Fruit fly (Drosophila melanogaster) whole organism, embryonic: ENCODE results near the gene CG13631.
A peak's percentile ranks its signal among the peaks of the same experiment; 100 is the strongest.

ENCODE experiments used
- Asciz ChIP-seq: fragments of 200-800 bp; sonication (Bioruptor generic); optimal IDR thresholded peaks from 2 replicates; lab custom pipeline; 2017; ENCODE audit warnings: missing biosample characterization, mild to moderate bottlenecking, missing genetic modification characterization, missing genetic modification reagents
- Awh ChIP-seq: fragments of 200-800 bp; sonication (Bioruptor generic); IDR thresholded peaks from 2 replicates; pipeline ENCODE4, ENCODE4 v1.3.6; 2022; ENCODE audit warnings: missing biosample characterization, missing genetic modification characterization
- Blimp-1 ChIP-seq: fragments of 200-800 bp; sonication (Bioruptor generic); optimal IDR thresholded peaks from 3 replicates; lab custom pipeline; 2018; ENCODE audit warnings: missing biosample characterization, missing genetic modification characterization, mild to moderate bottlenecking, moderate library complexity, missing genetic modification reagents
- CG11085 ChIP-seq: fragments of 200-800 bp; sonication (Bioruptor generic); IDR thresholded peaks from 2 replicates; pipeline ENCODE4 v1.3.6; 2022; ENCODE audit warnings: missing biosample characterization, missing genetic modification characterization
- CG13894 ChIP-seq: fragments of 200-800 bp; sonication (Bioruptor generic); optimal IDR thresholded peaks from 3 replicates; lab custom pipeline; 2018; ENCODE audit warnings: missing biosample characterization, mild to moderate bottlenecking, missing genetic modification characterization, moderate library complexity
- CG15269 ChIP-seq: fragments of 200-800 bp; sonication (Bioruptor generic); optimal IDR thresholded peaks from 2 replicates; lab custom pipeline; 2018; ENCODE audit warnings: missing biosample characterization, mild to moderate bottlenecking, missing genetic modification characterization, moderate library complexity
- CG17802 ChIP-seq: fragments of 200-800 bp; sonication (Bioruptor generic); optimal IDR thresholded peaks from 2 replicates; lab custom pipeline; 2018; ENCODE audit warnings: missing biosample characterization, mild to moderate bottlenecking, missing genetic modification characterization, moderate library complexity
- CG18476 ChIP-seq: fragments of 200-800 bp; sonication (Bioruptor generic); optimal IDR thresholded peaks from 2 replicates; lab custom pipeline; 2016; ENCODE audit warnings: missing biosample characterization, mild to moderate bottlenecking, missing genetic modification characterization
- CG2199 ChIP-seq: fragments of 200-800 bp; sonication (Bioruptor generic); IDR thresholded peaks from 3 replicates; pipeline ENCODE4 v1.3.6; 2022; ENCODE audit warnings: missing biosample characterization, missing genetic modification characterization
- CG3163 ChIP-seq: fragments of 200-800 bp; sonication (Bioruptor generic); optimal IDR thresholded peaks from 3 replicates; lab custom pipeline; 2016; ENCODE audit warnings: missing biosample characterization, missing genetic modification characterization
- CG4282 ChIP-seq: fragments of 200-800 bp; sonication (Bioruptor generic); optimal IDR thresholded peaks from 2 replicates; lab custom pipeline; 2016; ENCODE audit warnings: missing biosample characterization, missing genetic modification characterization
- CoRest ChIP-seq: fragments of 200-800 bp; sonication (Bioruptor generic); optimal IDR thresholded peaks from 3 replicates; lab custom pipeline; 2018; ENCODE audit warnings: missing biosample characterization, mild to moderate bottlenecking, missing genetic modification characterization, moderate library complexity
- Drgx ChIP-seq: fragments of 200-800 bp; sonication (Bioruptor generic); IDR thresholded peaks from 2 replicates; pipeline ENCODE4 v1.3.6; 2022; ENCODE audit warnings: missing biosample characterization, missing genetic modification characterization
- Ets65A ChIP-seq: fragments of 200-800 bp; sonication (Bioruptor generic); peaks from one replicate; lab custom pipeline; 2016; ENCODE audit warnings: missing biosample characterization, missing genetic modification characterization
- GATAe ChIP-seq: fragments of 200-800 bp; sonication (Bioruptor generic); conservative IDR thresholded peaks from 2 replicates; pipeline ENCODE4 v1.3.6; 2022; ENCODE audit warnings: missing biosample characterization, missing genetic modification characterization
- HmgD ChIP-seq: fragments of 200-800 bp; sonication (Bioruptor generic); optimal IDR thresholded peaks from 3 replicates; lab custom pipeline; 2016; ENCODE audit warnings: missing biosample characterization, missing genetic modification characterization
- Hsf ChIP-seq: fragments of 200-800 bp; sonication (Bioruptor generic); optimal IDR thresholded peaks from 3 replicates; lab custom pipeline; 2016; ENCODE audit warnings: missing biosample characterization, missing genetic modification characterization
- Kr ChIP-seq: fragments of 200-800 bp; sonication (Bioruptor generic); optimal IDR thresholded peaks from 2 replicates; lab custom pipeline; 2017; ENCODE audit warnings: missing biosample characterization, mild to moderate bottlenecking, missing genetic modification characterization
- MESR4 ChIP-seq: fragments of 200-800 bp; sonication (Bioruptor generic); optimal IDR thresholded peaks from 2 replicates; lab custom pipeline; 2018; ENCODE audit warnings: missing biosample characterization, mild to moderate bottlenecking, missing genetic modification characterization, moderate library complexity
- Max ChIP-seq: fragments of 200-800 bp; sonication (Bioruptor generic); optimal IDR thresholded peaks from 2 replicates; lab custom pipeline; 2016; ENCODE audit warnings: missing biosample characterization, mild to moderate bottlenecking, missing genetic modification characterization
- Nf-YC ChIP-seq: fragments of 200-800 bp; optimal IDR thresholded peaks from 3 replicates; lab custom pipeline; 2019; ENCODE audit warnings: missing biosample characterization, mild to moderate bottlenecking, missing genetic modification characterization, moderate library complexity
- Rfx ChIP-seq: fragments of 200-800 bp; sonication (Bioruptor generic); IDR thresholded peaks from 2 replicates; pipeline ENCODE4 v1.3.6; 2022; ENCODE audit warnings: missing biosample characterization, missing genetic modification characterization
- Sox102F ChIP-seq: fragments of 200-800 bp; sonication (Bioruptor generic); optimal IDR thresholded peaks from 2 replicates; lab custom pipeline; 2018; ENCODE audit warnings: missing biosample characterization, mild to moderate bottlenecking, missing genetic modification characterization, moderate library complexity
- Xbp1 ChIP-seq: fragments of 200-800 bp; sonication (Bioruptor generic); optimal IDR thresholded peaks from 3 replicates; lab custom pipeline; 2016; ENCODE audit warnings: missing biosample characterization, mild to moderate bottlenecking, missing genetic modification characterization
- abd-A ChIP-seq: fragments of 200-800 bp; sonication (Bioruptor generic); optimal IDR thresholded peaks from 3 replicates; lab custom pipeline; 2019; ENCODE audit warnings: missing biosample characterization, mild to moderate bottlenecking, missing genetic modification characterization, moderate library complexity
- ase ChIP-seq: fragments of 200-800 bp; sonication (Bioruptor generic); IDR thresholded peaks from 3 replicates; pipeline ENCODE4 v1.3.6; 2022; ENCODE audit warnings: missing biosample characterization, missing genetic modification characterization
- dmrt99B ChIP-seq: fragments of 200-800 bp; sonication (Bioruptor generic); optimal IDR thresholded peaks from 2 replicates; lab custom pipeline; 2018; ENCODE audit warnings: missing biosample characterization, mild to moderate bottlenecking, missing genetic modification characterization, moderate library complexity
- en ChIP-seq: fragments of 200-800 bp; sonication (Bioruptor generic); optimal IDR thresholded peaks from 2 replicates; lab custom pipeline; 2016; ENCODE audit warnings: missing biosample characterization, missing genetic modification characterization
- fd64A ChIP-seq: fragments of 200-800 bp; sonication (Bioruptor generic); optimal IDR thresholded peaks from 3 replicates; lab custom pipeline; 2018; ENCODE audit warnings: missing biosample characterization, mild to moderate bottlenecking, missing genetic modification characterization
- grau ChIP-seq: fragments of 200-800 bp; optimal IDR thresholded peaks from 3 replicates; lab custom pipeline; 2019; ENCODE audit warnings: missing biosample characterization, mild to moderate bottlenecking, missing genetic modification characterization, moderate library complexity
- hkb ChIP-seq, 2 experiments: fragments of 200-800 bp in 1 of 2; fragments of >200 bp in 1 of 2; sonication (Bioruptor generic) in 1 of 2; IDR thresholded peaks in 1 of 2; optimal IDR thresholded peaks in 1 of 2; 2 replicates each; pipeline versions ENCODE4 v1.3.6 to Lab custom; 2017 to 2022; ENCODE audit warnings: missing biosample characterization in 1 of 2, missing genetic modification characterization in 1 of 2
- kah ChIP-seq: fragments of 200-800 bp; sonication (Bioruptor generic); optimal IDR thresholded peaks from 2 replicates; lab custom pipeline; 2018; ENCODE audit warnings: missing biosample characterization, mild to moderate bottlenecking, missing genetic modification characterization
- kni ChIP-seq: fragments of 200-800 bp; sonication (Bioruptor generic); optimal IDR thresholded peaks from 3 replicates; lab custom pipeline; 2017; ENCODE audit warnings: mild to moderate bottlenecking, missing biosample characterization, missing genetic modification reagents, missing genetic modification characterization
- lola ChIP-seq, 3 experiments: fragments of >200 bp in 2 of 3; fragments of 200-800 bp in 1 of 3; sonication (Bioruptor generic) in 1 of 3; optimal IDR thresholded peaks; 2 replicates each; lab custom pipeline; 2017 to 2019; ENCODE audit warnings: missing biosample characterization in 3 of 3, missing genetic modification characterization in 3 of 3, mild to moderate bottlenecking in 1 of 3, moderate library complexity in 1 of 3
- nerfin-1 ChIP-seq: fragments of 200-800 bp; sonication (Bioruptor generic); optimal IDR thresholded peaks from 3 replicates; lab custom pipeline; 2019; ENCODE audit warnings: missing biosample characterization, mild to moderate bottlenecking, missing genetic modification characterization, moderate library complexity
- oc ChIP-seq: fragments of 200-800 bp; sonication (Bioruptor generic); optimal IDR thresholded peaks from 2 replicates; lab custom pipeline; 2018; ENCODE audit warnings: missing biosample characterization, mild to moderate bottlenecking, missing genetic modification characterization, moderate library complexity
- onecut ChIP-seq: fragments of 200-800 bp; sonication (Bioruptor generic); IDR thresholded peaks from 2 replicates; pipeline ENCODE4 v1.3.6; 2022; ENCODE audit warnings: missing biosample characterization, missing genetic modification characterization
- org-1 ChIP-seq: fragments of 200-800 bp; sonication (Bioruptor generic); optimal IDR thresholded peaks from 2 replicates; lab custom pipeline; 2017; ENCODE audit warnings: missing biosample characterization, missing genetic modification characterization
- phol ChIP-seq: fragments of 200-800 bp; sonication (Bioruptor generic); optimal IDR thresholded peaks from 3 replicates; lab custom pipeline; 2018; ENCODE audit warnings: missing biosample characterization, mild to moderate bottlenecking, missing genetic modification characterization, moderate library complexity
- sens ChIP-seq: fragments of 200-800 bp; sonication (Bioruptor generic); peaks from one replicate; lab custom pipeline; 2016; ENCODE audit warnings: missing biosample characterization, missing genetic modification characterization
- sqz ChIP-seq: fragments of 200-800 bp; sonication (Bioruptor generic); optimal IDR thresholded peaks from 3 replicates; lab custom pipeline; 2018; ENCODE audit warnings: missing biosample characterization, mild to moderate bottlenecking, missing genetic modification characterization
- sug ChIP-seq: fragments of 200-800 bp; optimal IDR thresholded peaks from 2 replicates; lab custom pipeline; 2019; ENCODE audit warnings: missing biosample characterization, mild to moderate bottlenecking, missing genetic modification characterization, moderate library complexity
- vfl ChIP-seq: fragments of 200-800 bp; sonication (Bioruptor generic); optimal IDR thresholded peaks from 2 replicates; lab custom pipeline; 2016; ENCODE audit warnings: missing biosample characterization, missing genetic modification characterization

CG13631 gene

dm6 chr3R:24771273-24772231 is 2.4 kb downstream of the CG13631 start, which contains the start of gene CG42331 (continued):
- TF ChIP-seq CG2199 (no peak), vfl (GFP tag; lab: Kevin White, UChicago) (no peak)
- TF ChIP-seq, all 482 proteins: peak for 249

DNA sequence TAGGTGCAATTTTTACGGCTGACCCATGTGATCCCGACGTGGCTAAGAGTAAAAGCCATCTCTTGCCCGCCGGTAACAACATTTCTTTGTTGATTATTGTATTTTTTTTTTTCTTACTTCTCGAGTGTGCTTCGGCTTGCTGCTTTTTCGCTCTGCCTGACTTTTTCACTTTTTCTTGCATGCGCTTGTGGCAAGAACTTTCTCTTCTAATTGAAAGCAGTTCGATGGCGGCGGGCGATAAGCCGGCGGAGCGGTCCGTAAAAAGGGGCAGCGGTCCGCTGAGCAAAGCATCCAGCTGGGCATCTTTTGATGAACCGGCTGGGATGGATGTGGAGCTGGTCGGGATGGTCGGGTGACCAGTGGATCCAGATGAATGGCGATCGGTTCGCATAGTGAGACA is 3.9 kb downstream of the CG13631 start:
- TF ChIP-seq Drgx (GFP tag; lab: Robert Waterston, UW) (no peak), CG4282 (no peak), onecut (GFP tag; lab: Robert Waterston, UW) (no peak), Blimp-1 (GFP tag; lab: Kevin White, UChicago) (peak; percentile 84), fd64A (GFP tag; lab: Kevin White, UChicago) (no peak), sug (tag; lab: Kevin White, UChicago) (no peak), kni (GFP tag; lab: Kevin White, UChicago) (peak; percentile 39), Ets65A (GFP tag; lab: Kevin White, UChicago) (peak; percentile 62), org-1 (GFP tag; lab: Kevin White, UChicago) (no peak)

- TF ChIP-seq ase (GFP tag; lab: Robert Waterston, UW) = no peak
- TF ChIP-seq abd-A (tag; lab: Kevin White, UChicago) = peak; percentile 2
- TF ChIP-seq sqz (GFP tag; lab: Kevin White, UChicago) = peak; percentile 58
- no peak for TF ChIP-seq phol (tag; lab: Kevin White, UChicago)
- TF ChIP-seq, all 482 proteins: peak for 2
These were observed 4.3 kb downstream of the CG13631 start for dm6 chr3R:24773422-24773821.

DNA sequence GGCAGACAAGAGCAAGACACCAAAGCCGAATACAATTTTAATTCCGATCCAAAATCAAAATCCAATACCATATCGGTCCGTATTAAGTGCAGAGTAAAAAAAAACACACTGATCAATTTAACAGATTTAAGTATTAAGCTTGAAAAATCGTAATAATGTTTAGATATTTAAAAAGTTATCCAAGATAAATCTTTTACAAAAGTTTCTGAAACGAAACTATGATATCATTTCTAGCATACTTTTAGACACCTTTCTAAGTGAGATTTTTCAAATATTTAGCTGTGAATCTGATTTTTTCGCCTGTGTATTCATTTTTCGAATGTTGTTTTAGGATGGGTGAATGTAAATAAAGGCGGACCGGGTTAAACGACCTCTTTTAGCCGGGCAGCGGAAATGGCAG is 8.0 kb downstream of the CG13631 start:
- TF ChIP-seq dmrt99B (tag; lab: Kevin White, UChicago) (peak; percentile 12), MESR4 (no peak), sens (GFP tag; lab: Kevin White, UChicago) (peak; percentile 33), Hsf (GFP tag; lab: Kevin White, UChicago) (no peak), Xbp1 (GFP tag; lab: Kevin White, UChicago) (no peak), CG3163 (no peak), grau (tag; lab: Kevin White, UChicago) (no peak), CG15269 (tag; lab: Kevin White, UChicago) (no peak), kah (GFP tag; lab: Kevin White, UChicago) (no peak), Max (no peak), CG18476 (GFP tag; lab: Kevin White, UChicago) (no peak), onecut (GFP tag; lab: Robert Waterston, UW) (no peak), Rfx (GFP tag; lab: Robert Waterston, UW) (no peak), Kr (GFP tag; lab: Kevin White, UChicago) (no peak), oc (tag; lab: Kevin White, UChicago) (peak; percentile 51), Awh (GFP tag; lab: Robert Waterston, UW) (no peak), hkb (optimal IDR thresholded peaks at IDR 0.05; lab: Kevin White, UChicago) (no peak), hkb (GFP tag; IDR thresholded peaks at IDR 0.05; lab: Robert Waterston, UW) (no peak), CG17802 (no peak), Nf-YC (no peak), Sox102F (GFP tag; lab: Kevin White, UChicago) (peak; percentile 50), GATAe (GFP tag; lab: Robert Waterston, UW) (no peak), CG11085 (no peak), CoRest (tag; lab: Kevin White, UChicago) (no peak), nerfin-1 (tag; lab: Kevin White, UChicago) (no peak), CG13894 (no peak), lola (GFP tag; optimal IDR thresholded peaks at IDR 0.05; lab: Kevin White, UChicago) (no peak), en (GFP tag; lab: Kevin White, UChicago) (no peak), Asciz (GFP tag; lab: Kevin White, UChicago) (peak; percentile 9), HmgD (GFP tag; lab: Kevin White, UChicago) (no peak)
